Worm (Caenorhabditis elegans): ENCODE results near the gene R05G6.3.

DNA sequence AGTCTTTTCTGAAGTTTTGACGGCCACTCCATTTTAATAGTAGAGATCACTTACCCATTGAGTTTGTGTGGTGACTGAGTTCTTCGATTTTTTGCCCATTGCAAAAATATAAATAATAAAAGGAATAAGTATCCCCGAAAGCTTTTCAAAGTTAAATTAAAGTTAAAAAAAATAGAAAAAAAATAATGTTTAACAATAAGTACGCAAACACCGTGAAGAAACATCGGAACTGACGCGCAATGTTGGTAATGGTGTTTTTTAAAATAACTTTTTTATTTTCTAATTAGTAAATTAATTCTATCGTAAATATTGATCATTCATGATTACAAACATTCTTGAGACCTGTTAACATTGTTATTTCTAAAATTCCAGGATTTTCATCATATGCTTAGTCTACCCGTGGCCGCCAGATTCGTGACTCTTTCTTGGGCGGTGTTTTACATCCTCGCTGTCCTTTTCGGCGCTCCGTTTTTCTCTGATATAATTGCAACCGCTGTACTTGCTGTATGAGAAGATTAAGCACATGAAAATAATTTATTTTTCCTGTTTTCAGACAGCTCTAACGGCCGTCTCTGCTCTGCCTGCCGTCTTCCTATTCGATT lies 40.0 kb downstream of the R05G6.3 start, which contains the start of the genes F49E8.7, F49E8.8 and nprl-2:
- TF ChIP-seq hlh-12 (tag; optimal IDR thresholded peaks at IDR 0.05), result no peak
- no peak for TF ChIP-seq nfya-1 (tag; optimal IDR thresholded peaks at IDR 0.05; ENCODE audit: borderline replicate concordance, insufficient read depth)
- no peak for TF ChIP-seq ztf-6 (GFP tag; IDR thresholded peaks at IDR 0.05)
- TF ChIP-seq cebp-1 (GFP tag; IDR thresholded peaks at IDR 0.05), result no peak
- no peak for TF ChIP-seq cebp-1 (tag; optimal IDR thresholded peaks at IDR 0.05)
- no peak for TF ChIP-seq B0019.2 (GFP tag; conservative IDR thresholded peaks at IDR 0.05)
- no peak for TF ChIP-seq B0261.1 (tag; optimal IDR thresholded peaks at IDR 0.05)
- no peak for TF ChIP-seq ama-1 (optimal IDR thresholded peaks at IDR 0.05)
- no peak for TF ChIP-seq ama-1 (GFP tag; optimal IDR thresholded peaks at IDR 0.05)
- TF ChIP-seq unc-62 (GFP tag; optimal IDR thresholded peaks at IDR 0.05), result no peak
- TF ChIP-seq madf-8 (GFP tag; conservative IDR thresholded peaks at IDR 0.05), result no peak
- TF ChIP-seq F49E8.2 (tag; optimal IDR thresholded peaks at IDR 0.05; ENCODE audit: insufficient read depth), result no peak
- TF ChIP-seq madf-6 (GFP tag; IDR thresholded peaks at IDR 0.05), result no peak
- no peak for TF ChIP-seq xnd-1 (tag; optimal IDR thresholded peaks at IDR 0.05)
